Worm (Caenorhabditis elegans) whole organism, mixed stage, embryonic: ENCODE measurements around the gene R10E9.3.

Experiments
- ceh-83 ChIP-seq: fragments of 200-800 bp; sonication (Bioruptor generic); optimal IDR thresholded peaks from 2 replicates; lab custom pipeline; 2018; ENCODE audit warnings: mild to moderate bottlenecking, missing genetic modification characterization, missing compliant biosample characterization
- mls-2 ChIP-seq: sonication (generic microtip); optimal IDR thresholded peaks from 2 replicates; lab custom pipeline; 2016; ENCODE audit warnings: mild to moderate bottlenecking, missing genetic modification characterization, moderate library complexity, missing compliant biosample characterization
- nhr-76 ChIP-seq: sonication (generic microtip); optimal IDR thresholded peaks from 2 replicates; lab custom pipeline; 2017; ENCODE audit warnings: missing biosample characterization, missing genetic modification characterization
- sem-2 ChIP-seq: fragments of 200-800 bp; sonication (Bioruptor generic); optimal IDR thresholded peaks from 2 replicates; lab custom pipeline; 2018; ENCODE audit warnings: mild to moderate bottlenecking, missing genetic modification characterization, missing compliant biosample characterization
- unc-62 ChIP-seq: fragments of 150-350 bp; optimal IDR thresholded peaks from 2 replicates; lab custom pipeline; 2014; ENCODE audit warnings: missing biosample characterization, missing genetic modification reagents, missing genetic modification characterization
- ztf-11 ChIP-seq: fragments of 150-350 bp; optimal IDR thresholded peaks from 2 replicates; lab custom pipeline; 2014; ENCODE audit warnings: missing biosample characterization, missing genetic modification characterization

DNA sequence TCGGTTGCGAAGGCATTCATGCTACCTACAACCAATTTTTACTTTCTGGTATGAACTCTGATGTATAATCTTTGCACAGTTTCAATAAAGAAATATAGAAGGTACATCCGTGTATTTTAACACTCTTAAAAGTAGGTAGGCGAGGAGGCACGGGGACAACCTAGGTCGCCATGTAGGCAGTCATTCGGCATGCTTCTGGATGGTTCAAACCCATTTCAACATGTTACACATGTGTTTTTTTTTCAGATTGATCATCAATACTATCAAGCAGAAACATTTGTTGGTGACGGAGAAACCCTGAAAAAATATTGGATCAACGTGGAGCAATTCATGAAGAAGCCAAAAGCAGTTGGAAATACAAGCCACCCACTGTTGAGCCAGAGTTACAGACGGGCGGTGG is 47.0 kb downstream of the R10E9.3 start:
- no peak for TF ChIP-seq unc-62 (GFP tag; lab: Kevin White, UChicago)
- TF ChIP-seq ceh-83 (GFP tag; lab: Kevin White, UChicago), result no peak
- TF ChIP-seq sem-2 (GFP tag; lab: Kevin White, UChicago), result no peak
- no peak for TF ChIP-seq mls-2
- no peak for TF ChIP-seq ztf-11 (tag; lab: Kevin White, UChicago)
- no peak for TF ChIP-seq nhr-76 (tag; lab: Kevin White, UChicago)
